Worm (Caenorhabditis elegans) whole organism, L3 larva: Measurements from ENCODE around the gene mltn-11.

Source experiments
- R02D3.7 ChIP-seq: fragments of 150-350 bp; optimal IDR thresholded peaks from 2 replicates; lab custom pipeline; 2014; ENCODE audit warnings: missing biosample characterization, missing genetic modification characterization
- ZK546.5 ChIP-seq: sonication (generic microtip); optimal IDR thresholded peaks from 2 replicates; lab custom pipeline; 2017; ENCODE audit warnings: missing biosample characterization, missing genetic modification characterization
- egl-27 ChIP-seq: sonication (generic microtip); optimal IDR thresholded peaks from 4 replicates; lab custom pipeline; 2017; ENCODE audit warnings: missing biosample characterization, missing genetic modification reagents, missing genetic modification characterization
- elt-2 ChIP-seq: sonication (generic microtip); optimal IDR thresholded peaks from 2 replicates; lab custom pipeline; 2016; ENCODE audit warnings: missing genetic modification reagents, mild to moderate bottlenecking, missing genetic modification characterization, missing compliant biosample characterization
- lin-15B ChIP-seq: fragments of 150-350 bp; optimal IDR thresholded peaks from 2 replicates; lab custom pipeline; 2014; ENCODE audit warnings: missing biosample characterization, missing genetic modification characterization
- nfya-1 ChIP-seq: sonication (generic microtip); optimal IDR thresholded peaks from 2 replicates; lab custom pipeline; 2017; ENCODE audit warnings: missing genetic modification characterization, mild to moderate bottlenecking, missing compliant biosample characterization, antibody characterized with exemption, moderate library complexity; ENCODE audit not compliant: insufficient read depth
- nhr-237 ChIP-seq: fragments of 150-350 bp; optimal IDR thresholded peaks from 2 replicates; lab custom pipeline; 2014; ENCODE audit warnings: missing biosample characterization, missing genetic modification characterization
- nhr-25 ChIP-seq: sonication (generic microtip); optimal IDR thresholded peaks from 2 replicates; lab custom pipeline; 2017; ENCODE audit warnings: missing biosample characterization, missing genetic modification characterization
- pha-4 ChIP-seq: fragments of 150-350 bp; optimal IDR thresholded peaks from 2 replicates; lab custom pipeline; 2014; ENCODE audit warnings: missing biosample characterization, missing genetic modification reagents, missing genetic modification characterization
- sea-2 ChIP-seq: fragments of 150-350 bp; sonication (generic microtip); optimal IDR thresholded peaks from 4 replicates; lab custom pipeline; 2014; ENCODE audit warnings: missing biosample characterization, missing genetic modification reagents, missing genetic modification characterization
- snpc-4 ChIP-seq: fragments of 150-350 bp; optimal IDR thresholded peaks from 2 replicates; lab custom pipeline; 2014; ENCODE audit warnings: missing biosample characterization, missing genetic modification characterization
- tbx-2 ChIP-seq: sonication (generic microtip); optimal IDR thresholded peaks from 2 replicates; lab custom pipeline; 2016; ENCODE audit warnings: mild to moderate bottlenecking, missing genetic modification characterization, missing compliant biosample characterization
- zag-1 ChIP-seq: fragments of 150-350 bp; optimal IDR thresholded peaks from 2 replicates; lab custom pipeline; 2014; ENCODE audit warnings: missing biosample characterization, missing genetic modification characterization

ce11 chrV:16648317-16649018 lies 12.5 kb downstream of the mltn-11 start, which contains the start of gene W06G6.20:
- TF ChIP-seq nhr-25 (no peak), egl-27 (tag; lab: Kevin White, UChicago) (no peak), nfya-1 (no peak), nhr-237 (tag; lab: Kevin White, UChicago) (no peak), snpc-4 (tag; lab: Kevin White, UChicago) (no peak), ZK546.5 (tag; lab: Kevin White, UChicago) (no peak), lin-15B (tag; lab: Kevin White, UChicago) (no peak), tbx-2 (tag; lab: Kevin White, UChicago) (no peak), zag-1 (tag; lab: Kevin White, UChicago) (no peak), sea-2 (no peak), R02D3.7 (tag; lab: Kevin White, UChicago) (no peak), pha-4 (tag; lab: Kevin White, UChicago) (no peak), elt-2 (peak; percentile 12)
